Worm (Caenorhabditis elegans) whole organism, L1 larva: Measurements from ENCODE around the gene cni-1.

Source experiments
- lin-13 ChIP-seq: fragments of 150-350 bp; optimal IDR thresholded peaks from 2 replicates; lab custom pipeline; 2014; ENCODE audit warnings: missing biosample characterization, missing genetic modification reagents, missing genetic modification characterization

The cni-1 gene

DNA sequence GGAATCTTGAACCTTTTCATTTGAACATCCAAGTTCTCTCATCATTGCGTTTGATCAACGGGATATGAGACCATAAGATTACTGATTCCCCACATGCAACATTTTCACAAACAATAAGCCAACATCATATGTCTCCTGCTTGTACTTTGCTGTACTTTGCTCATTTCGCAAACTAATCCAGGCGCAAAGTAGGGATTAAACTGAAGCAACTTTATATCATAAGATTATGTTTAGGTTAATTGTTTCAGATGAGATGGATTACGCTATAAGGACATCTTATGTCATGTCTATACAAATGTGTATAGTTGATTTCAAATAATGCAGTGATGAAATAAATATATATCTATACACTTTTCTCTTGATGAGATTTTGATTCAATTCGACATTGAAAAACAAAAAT, 49.4 kb downstream of the cni-1 start (continued):
- no peak for TF ChIP-seq lin-13
